Worm (Caenorhabditis elegans) whole organism, young adult: ENCODE results near the gene gcc-2.

Source experiments
- B0019.2 ChIP-seq: fragments of 200-800 bp; sonication (Bioruptor generic); conservative IDR thresholded peaks from 2 replicates; pipeline ENCODE4 v1.3.6; 2022; ENCODE audit warnings: missing genetic modification reagents, missing genetic modification characterization, missing compliant biosample characterization
- B0035.1 ChIP-seq: sonication (generic microtip); optimal IDR thresholded peaks from 2 replicates; lab custom pipeline; 2016; ENCODE audit warnings: missing genetic modification characterization, mild to moderate bottlenecking, missing compliant biosample characterization, missing genotype, missing genetic modification reagents
- F10E7.11 ChIP-seq: sonication (generic microtip); optimal IDR thresholded peaks from 2 replicates; lab custom pipeline; 2017; ENCODE audit warnings: mild to moderate bottlenecking, missing genetic modification characterization, moderate library complexity, missing compliant biosample characterization
- F22D6.2 ChIP-seq: sonication (generic microtip); optimal IDR thresholded peaks from 2 replicates; lab custom pipeline; 2016; ENCODE audit warnings: mild to moderate bottlenecking, missing genetic modification characterization, missing compliant biosample characterization
- F39B2.1 ChIP-seq: fragments of 200-800 bp; sonication (Bioruptor generic); IDR thresholded peaks from 2 replicates; pipeline ENCODE4 v1.3.6; 2022; ENCODE audit warnings: missing genetic modification reagents, missing genetic modification characterization, missing compliant biosample characterization
- F49E8.2 ChIP-seq: sonication (generic microtip); optimal IDR thresholded peaks from 3 replicates; lab custom pipeline; 2017; ENCODE audit warnings: missing genetic modification characterization, mild to moderate bottlenecking, missing compliant biosample characterization, antibody characterized with exemption, moderate library complexity; ENCODE audit not compliant: insufficient read depth
- F57C9.4 ChIP-seq: sonication (generic microtip); optimal IDR thresholded peaks from 2 replicates; lab custom pipeline; 2017; ENCODE audit warnings: mild to moderate bottlenecking, missing genetic modification characterization, missing compliant biosample characterization
- K11D2.4 ChIP-seq: fragments of 200-800 bp; sonication (Bioruptor generic); IDR thresholded peaks from 2 replicates; pipeline ENCODE4 v1.3.6; 2022; ENCODE audit warnings: missing genetic modification reagents, missing genetic modification characterization, missing compliant biosample characterization
- K12H6.12 ChIP-seq: fragments of 200-800 bp; sonication (Bioruptor generic); optimal IDR thresholded peaks from 2 replicates; lab custom pipeline; 2018; ENCODE audit warnings: mild to moderate bottlenecking, missing genetic modification characterization, missing compliant biosample characterization
- Y53G8AR.9 ChIP-seq: fragments of 200-800 bp; sonication (Bioruptor generic); conservative IDR thresholded peaks from 2 replicates; pipeline ENCODE4 v1.3.6; 2022; ENCODE audit warnings: missing genetic modification reagents, missing genetic modification characterization, missing compliant biosample characterization
- Y56A3A.18 ChIP-seq: fragments of 200-800 bp; sonication (Bioruptor generic); IDR thresholded peaks from 2 replicates; pipeline ENCODE4 v1.3.6; 2022; ENCODE audit warnings: missing genetic modification reagents, missing genetic modification characterization, missing compliant biosample characterization
- Y67H2A.10 ChIP-seq: fragments of 200-800 bp; sonication (Bioruptor generic); conservative IDR thresholded peaks from 2 replicates; pipeline ENCODE4 v1.3.6; 2022; ENCODE audit warnings: missing genetic modification reagents, missing genetic modification characterization, missing compliant biosample characterization
- Y79H2A.3 ChIP-seq: fragments of 200-800 bp; sonication (Bioruptor generic); conservative IDR thresholded peaks from 2 replicates; pipeline ENCODE4 v1.3.6; 2022; ENCODE audit warnings: missing genetic modification reagents, missing genetic modification characterization, missing compliant biosample characterization
- ZK185.1 ChIP-seq: sonication (generic microtip); optimal IDR thresholded peaks from 2 replicates; lab custom pipeline; 2016; ENCODE audit warnings: mild to moderate bottlenecking, missing genetic modification characterization, missing compliant biosample characterization; ENCODE audit not compliant: poor library complexity, severe bottlenecking
- athp-1 ChIP-seq: sonication (generic microtip); optimal IDR thresholded peaks from 2 replicates; lab custom pipeline; 2017; ENCODE audit warnings: mild to moderate bottlenecking, missing genetic modification characterization, missing compliant biosample characterization
- attf-5 ChIP-seq: fragments of 200-800 bp; sonication (Bioruptor generic); optimal IDR thresholded peaks from 2 replicates; lab custom pipeline; 2018; ENCODE audit warnings: mild to moderate bottlenecking, missing genetic modification characterization, missing compliant biosample characterization
- attf-6 ChIP-seq: fragments of 200-800 bp; sonication (Bioruptor generic); IDR thresholded peaks from 2 replicates; pipeline ENCODE4 v1.3.6; 2022; ENCODE audit warnings: missing genetic modification reagents, missing genetic modification characterization, missing compliant biosample characterization
- ccch-3 ChIP-seq: fragments of 200-800 bp; sonication (Bioruptor generic); optimal IDR thresholded peaks from 2 replicates; lab custom pipeline; 2018; ENCODE audit warnings: mild to moderate bottlenecking, missing genetic modification characterization, missing compliant biosample characterization
- cebp-1 ChIP-seq, 2 experiments: fragments of 200-800 bp in 1 of 2; sonication (Bioruptor generic) in 1 of 2; sonication (generic microtip) in 1 of 2; IDR thresholded peaks in 1 of 2; optimal IDR thresholded peaks in 1 of 2; 2 replicates each; pipeline versions ENCODE4 v1.3.6 to Lab custom; 2017 to 2022; ENCODE audit warnings: missing compliant biosample characterization in 2 of 2, missing genetic modification characterization in 2 of 2, mild to moderate bottlenecking in 1 of 2, missing genetic modification reagents in 1 of 2, moderate library complexity in 1 of 2
- ceh-100 ChIP-seq: fragments of 200-800 bp; sonication (Bioruptor generic); IDR thresholded peaks from 2 replicates; pipeline ENCODE4 v1.3.6; 2022; ENCODE audit warnings: missing genetic modification reagents, missing genetic modification characterization, missing compliant biosample characterization
- ceh-27 ChIP-seq: fragments of 200-800 bp; sonication (Bioruptor generic); optimal IDR thresholded peaks from 2 replicates; lab custom pipeline; 2018; ENCODE audit warnings: mild to moderate bottlenecking, missing genetic modification characterization, moderate library complexity, missing compliant biosample characterization
- ceh-40 ChIP-seq: fragments of 200-800 bp; sonication (Bioruptor generic); IDR thresholded peaks from 2 replicates; pipeline ENCODE4 v1.3.6; 2022; ENCODE audit warnings: missing genetic modification characterization, missing compliant biosample characterization
- ceh-58 ChIP-seq: fragments of 200-800 bp; sonication (Bioruptor generic); IDR thresholded peaks from 2 replicates; pipeline ENCODE4 v1.3.6; 2022; ENCODE audit warnings: missing genetic modification characterization, missing compliant biosample characterization
- ceh-79 ChIP-seq: sonication (generic microtip); optimal IDR thresholded peaks from 2 replicates; lab custom pipeline; 2017; ENCODE audit warnings: mild to moderate bottlenecking, missing genetic modification characterization, missing compliant biosample characterization
- dox-1 ChIP-seq: fragments of 200-800 bp; sonication (Bioruptor generic); IDR thresholded peaks from 2 replicates; pipeline ENCODE4 v1.3.6; 2022; ENCODE audit warnings: missing genetic modification reagents, missing genetic modification characterization, missing compliant biosample characterization
- efl-1 ChIP-seq: fragments of 150-350 bp; optimal IDR thresholded peaks from 2 replicates; lab custom pipeline; 2014; ENCODE audit warnings: missing biosample characterization, missing genetic modification reagents, missing genetic modification characterization
- egl-44 ChIP-seq: fragments of 200-800 bp; sonication (Bioruptor generic); IDR thresholded peaks from 2 replicates; pipeline ENCODE4 v1.3.6; 2022; ENCODE audit warnings: missing genetic modification reagents, missing genetic modification characterization, missing compliant biosample characterization
- egrh-3 ChIP-seq: fragments of 200-800 bp; sonication (Bioruptor generic); IDR thresholded peaks from 2 replicates; pipeline ENCODE4 v1.3.6; 2022; ENCODE audit warnings: missing genetic modification reagents, missing genetic modification characterization, missing compliant biosample characterization
- fkh-3 ChIP-seq: sonication (generic microtip); optimal IDR thresholded peaks from 2 replicates; lab custom pipeline; 2016; ENCODE audit warnings: mild to moderate bottlenecking, missing genetic modification characterization, missing compliant biosample characterization
- gei-17 ChIP-seq: fragments of 200-800 bp; sonication (Bioruptor generic); optimal IDR thresholded peaks from 2 replicates; lab custom pipeline; 2018; ENCODE audit warnings: mild to moderate bottlenecking, missing genetic modification characterization, missing compliant biosample characterization
- hsf-1 ChIP-seq: fragments of 200-800 bp; sonication (Bioruptor generic); IDR thresholded peaks from 2 replicates; pipeline ENCODE4 v1.3.6; 2022; ENCODE audit warnings: missing genetic modification reagents, missing genetic modification characterization, missing compliant biosample characterization
- lin-35 ChIP-seq, 3 experiments: fragments of 150-350 bp in 2 of 3; sonication (generic microtip) in 1 of 3; optimal IDR thresholded peaks; 2 replicates each; lab custom pipeline; 2014 to 2018; ENCODE audit warnings: missing biosample characterization in 3 of 3, missing genetic modification characterization in 3 of 3, missing genetic modification reagents in 3 of 3
- lsl-1 ChIP-seq: fragments of 200-800 bp; sonication (Bioruptor generic); optimal IDR thresholded peaks from 2 replicates; lab custom pipeline; 2018; ENCODE audit warnings: mild to moderate bottlenecking, missing genetic modification characterization, moderate library complexity, missing compliant biosample characterization
- madf-10 ChIP-seq: sonication (generic microtip); optimal IDR thresholded peaks from 2 replicates; lab custom pipeline; 2016; ENCODE audit warnings: mild to moderate bottlenecking, missing genetic modification characterization, missing compliant biosample characterization
- mcd-1 ChIP-seq: fragments of 200-800 bp; sonication (Bioruptor generic); IDR thresholded peaks from 2 replicates; pipeline ENCODE4 v1.3.6; 2022; ENCODE audit warnings: missing genetic modification reagents, missing genetic modification characterization, missing compliant biosample characterization
- mel-28 ChIP-seq: sonication (generic microtip); optimal IDR thresholded peaks from 2 replicates; lab custom pipeline; 2016; ENCODE audit warnings: borderline replicate concordance, mild to moderate bottlenecking, missing genetic modification characterization, missing compliant biosample characterization
- mxl-1 ChIP-seq: sonication (generic microtip); optimal IDR thresholded peaks from 2 replicates; lab custom pipeline; 2016; ENCODE audit warnings: missing genetic modification characterization, missing compliant biosample characterization
- nfyb-1 ChIP-seq: fragments of 200-800 bp; sonication (Bioruptor generic); IDR thresholded peaks from 2 replicates; pipeline ENCODE4 v1.3.6; 2022; ENCODE audit warnings: missing genetic modification reagents, missing genetic modification characterization, missing compliant biosample characterization
- rcor-1 ChIP-seq: fragments of 200-800 bp; sonication (Bioruptor generic); IDR thresholded peaks from 2 replicates; pipeline ENCODE4 v1.3.6; 2022; ENCODE audit warnings: missing genetic modification reagents, missing genetic modification characterization, missing compliant biosample characterization
- sea-2 ChIP-seq: fragments of 200-800 bp; sonication (Bioruptor generic); IDR thresholded peaks from 2 replicates; pipeline ENCODE4 v1.3.6; 2022; ENCODE audit warnings: missing genetic modification characterization, missing compliant biosample characterization
- snpc-1.1 ChIP-seq: sonication (generic microtip); optimal IDR thresholded peaks from 2 replicates; lab custom pipeline; 2017; ENCODE audit warnings: missing genetic modification characterization, mild to moderate bottlenecking, missing compliant biosample characterization, antibody characterized with exemption, moderate library complexity, missing genotype, missing genetic modification reagents; ENCODE audit not compliant: insufficient read depth
- snpc-3.4 ChIP-seq: sonication (generic microtip); optimal IDR thresholded peaks from 2 replicates; lab custom pipeline; 2017; ENCODE audit warnings: missing genetic modification characterization, mild to moderate bottlenecking, missing compliant biosample characterization, antibody characterized with exemption, moderate library complexity, missing genotype, missing genetic modification reagents
- sptf-2 ChIP-seq: fragments of 200-800 bp; sonication (Bioruptor generic); optimal IDR thresholded peaks from 2 replicates; lab custom pipeline; 2018; ENCODE audit warnings: mild to moderate bottlenecking, missing genetic modification characterization, missing compliant biosample characterization
- unc-62 ChIP-seq: fragments of 150-350 bp; optimal IDR thresholded peaks from 2 replicates; lab custom pipeline; 2014; ENCODE audit warnings: missing biosample characterization, missing genetic modification reagents, missing genetic modification characterization
- zim-3 ChIP-seq: sonication (generic microtip); optimal IDR thresholded peaks from 2 replicates; lab custom pipeline; 2017; ENCODE audit warnings: mild to moderate bottlenecking, missing genetic modification characterization, moderate library complexity, missing compliant biosample characterization
- ztf-25 ChIP-seq: fragments of 200-800 bp; sonication (Bioruptor generic); IDR thresholded peaks from 2 replicates; pipeline ENCODE4 v1.3.6; 2022; ENCODE audit warnings: missing genetic modification reagents, missing genetic modification characterization, missing compliant biosample characterization
- ztf-26 ChIP-seq: sonication (generic microtip); optimal IDR thresholded peaks from 2 replicates; lab custom pipeline; 2017; ENCODE audit warnings: missing genetic modification characterization, missing compliant biosample characterization
- ztf-3 ChIP-seq: fragments of 200-800 bp; sonication (Bioruptor generic); optimal IDR thresholded peaks from 2 replicates; lab custom pipeline; 2018; ENCODE audit warnings: mild to moderate bottlenecking, missing genetic modification characterization, missing compliant biosample characterization

The gcc-2 gene

DNA sequence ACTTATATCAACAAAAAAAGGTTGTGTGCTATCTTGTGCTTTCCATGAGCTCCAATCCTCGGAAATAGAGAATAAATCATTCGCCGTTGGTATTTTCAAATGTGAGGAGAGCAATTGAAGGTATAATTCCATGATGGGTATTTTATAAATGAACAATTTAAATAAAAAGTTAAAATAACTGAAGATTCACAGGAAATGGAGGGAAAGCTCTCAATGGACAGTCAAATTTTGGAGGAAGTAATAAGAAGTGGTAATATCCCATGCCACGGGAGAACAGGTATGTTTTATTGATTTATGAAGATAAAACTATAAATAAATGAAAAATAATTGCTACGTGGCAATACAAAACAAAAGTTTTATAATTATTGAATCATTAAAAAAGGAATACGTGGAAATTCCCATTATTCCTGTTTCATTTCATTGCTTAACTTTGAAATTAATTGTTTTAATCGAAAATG lies 21.2 kb upstream of the gcc-2 start:
- no peak for TF ChIP-seq sptf-2 (GFP tag; lab: Kevin White, UChicago)
- no peak for TF ChIP-seq Y79H2A.3 (GFP tag; lab: Robert Waterston, UW)
- no peak for TF ChIP-seq ztf-26 (tag; lab: Kevin White, UChicago)
- TF ChIP-seq snpc-3.4 (tag; lab: Kevin White, UChicago) = no peak
- TF ChIP-seq cebp-1 (GFP tag; IDR thresholded peaks at IDR 0.05; lab: Robert Waterston, UW) = no peak
- peak; percentile 29 for TF ChIP-seq cebp-1 (tag; optimal IDR thresholded peaks at IDR 0.05; lab: Kevin White, UChicago)
- no peak for TF ChIP-seq efl-1 (GFP tag; lab: Kevin White, UChicago)
- no peak for TF ChIP-seq Y67H2A.10 (GFP tag; lab: Robert Waterston, UW)
- no peak for TF ChIP-seq madf-10 (tag; lab: Kevin White, UChicago)
- TF ChIP-seq lsl-1 = no peak
- TF ChIP-seq mcd-1 = no peak
- TF ChIP-seq ceh-100 (GFP tag; lab: Robert Waterston, UW) = no peak; the same call in 1 of the 2 replicates
- TF ChIP-seq mxl-1 = no peak
- TF ChIP-seq ceh-40 (GFP tag; lab: Robert Waterston, UW) = no peak
- peak in 1 of 3 experiments; percentile 57 for TF ChIP-seq lin-35 (GFP tag; optimal IDR thresholded peaks at IDR 0.05; lab: Kevin White, UChicago)
- TF ChIP-seq attf-5 (GFP tag; lab: Kevin White, UChicago) = peak; percentile 21
- no peak for TF ChIP-seq mel-28 (tag; lab: Kevin White, UChicago)
- no peak for TF ChIP-seq attf-6 (GFP tag; lab: Robert Waterston, UW)
- no peak for TF ChIP-seq egl-44 (GFP tag; lab: Robert Waterston, UW)
- peak; percentile 80 for TF ChIP-seq F57C9.4 (tag; lab: Kevin White, UChicago)
- TF ChIP-seq snpc-1.1 (tag; lab: Kevin White, UChicago) = no peak
- no peak for TF ChIP-seq ccch-3
- 0 out of 2 replicates have a peak, but pooled peaks have one; percentile 60 for TF ChIP-seq ceh-58 (GFP tag; lab: Robert Waterston, UW)
- no peak for TF ChIP-seq B0019.2 (GFP tag; lab: Robert Waterston, UW)
- no peak for TF ChIP-seq F22D6.2 (tag; lab: Kevin White, UChicago)
- no peak for TF ChIP-seq ceh-79
- TF ChIP-seq Y53G8AR.9 (GFP tag; lab: Robert Waterston, UW) = 0 out of 2 replicates have a peak, but pooled peaks have one; percentile 54
- TF ChIP-seq F10E7.11 (tag; lab: Kevin White, UChicago) = peak; percentile 62
- TF ChIP-seq ceh-27 (GFP tag; lab: Kevin White, UChicago) = no peak
- no peak for TF ChIP-seq zim-3
- TF ChIP-seq sea-2 (GFP tag; lab: Robert Waterston, UW) = no peak
- no peak for TF ChIP-seq nfyb-1 (GFP tag; lab: Robert Waterston, UW)
- TF ChIP-seq egrh-3 = no peak
- no peak for TF ChIP-seq athp-1 (tag; lab: Kevin White, UChicago)
- TF ChIP-seq F49E8.2 (tag; lab: Kevin White, UChicago) = peak; percentile 24
- no peak for TF ChIP-seq ZK185.1 (tag; lab: Kevin White, UChicago)
- TF ChIP-seq unc-62 = no peak
- no peak for TF ChIP-seq rcor-1 (GFP tag; lab: Robert Waterston, UW)
- no peak for TF ChIP-seq ztf-25 (GFP tag; lab: Robert Waterston, UW)
- TF ChIP-seq dox-1 (GFP tag; lab: Robert Waterston, UW) = no peak
- no peak for TF ChIP-seq K11D2.4 (GFP tag; lab: Robert Waterston, UW)
- peak; percentile 57 for TF ChIP-seq ztf-3 (GFP tag; lab: Kevin White, UChicago)
- TF ChIP-seq Y56A3A.18 (GFP tag; lab: Robert Waterston, UW) = peak; percentile 54; the same call in 1 of the 2 replicates
- TF ChIP-seq fkh-3 (tag; lab: Kevin White, UChicago) = no peak
- peak; percentile 3 for TF ChIP-seq gei-17
- no peak for TF ChIP-seq K12H6.12 (tag; lab: Kevin White, UChicago)
- peak; percentile 7 for TF ChIP-seq B0035.1
- no peak for TF ChIP-seq F39B2.1 (GFP tag; lab: Robert Waterston, UW)
- 0 out of 2 replicates have a peak, but pooled peaks have one; percentile 54 for TF ChIP-seq hsf-1 (GFP tag; lab: Robert Waterston, UW)
